Worm (Caenorhabditis elegans) whole organism, mixed stage, embryonic: ENCODE results near the gene D2024.1.

Experiments used
- lsy-2 ChIP-seq: fragments of 150-350 bp; optimal IDR thresholded peaks from 2 replicates; lab custom pipeline; 2014; ENCODE audit warnings: missing biosample characterization, missing genetic modification characterization
- mab-5 ChIP-seq: fragments of 150-350 bp; optimal IDR thresholded peaks from 2 replicates; lab custom pipeline; 2014; ENCODE audit warnings: missing biosample characterization, missing genetic modification characterization
- mep-1 ChIP-seq: fragments of 150-350 bp; optimal IDR thresholded peaks from 2 replicates; lab custom pipeline; 2017; ENCODE audit warnings: missing biosample characterization, missing genetic modification reagents, missing genetic modification characterization, inconsistent platforms
- nhr-237 ChIP-seq: fragments of 150-350 bp; optimal IDR thresholded peaks from 2 replicates; lab custom pipeline; 2014; ENCODE audit warnings: missing biosample characterization, missing genetic modification characterization
- nhr-28 ChIP-seq: fragments of 150-350 bp; optimal IDR thresholded peaks from 2 replicates; lab custom pipeline; 2014; ENCODE audit warnings: missing biosample characterization, missing genetic modification characterization
- nhr-76 ChIP-seq: sonication (generic microtip); optimal IDR thresholded peaks from 2 replicates; lab custom pipeline; 2017; ENCODE audit warnings: missing biosample characterization, missing genetic modification characterization
- pha-4 ChIP-seq: fragments of 150-350 bp; optimal IDR thresholded peaks from 2 replicates; lab custom pipeline; 2018; ENCODE audit warnings: missing biosample characterization, missing genetic modification reagents, missing genetic modification characterization
- snpc-4 ChIP-seq: fragments of 150-350 bp; optimal IDR thresholded peaks from 2 replicates; lab custom pipeline; 2014; ENCODE audit warnings: missing biosample characterization, missing genetic modification characterization
- tbx-8 ChIP-seq: fragments of 200-800 bp; sonication (Bioruptor generic); optimal IDR thresholded peaks from 2 replicates; lab custom pipeline; 2018; ENCODE audit warnings: mild to moderate bottlenecking, missing genetic modification characterization, moderate library complexity, missing compliant biosample characterization
- unc-62 ChIP-seq: fragments of 150-350 bp; optimal IDR thresholded peaks from 2 replicates; lab custom pipeline; 2014; ENCODE audit warnings: missing biosample characterization, missing genetic modification reagents, missing genetic modification characterization
- ztf-11 ChIP-seq: fragments of 150-350 bp; optimal IDR thresholded peaks from 2 replicates; lab custom pipeline; 2014; ENCODE audit warnings: missing biosample characterization, missing genetic modification characterization

- TF ChIP-seq nhr-76 (tag; lab: Kevin White, UChicago) (no peak), unc-62 (GFP tag; lab: Kevin White, UChicago) (no peak), ztf-11 (tag; lab: Kevin White, UChicago) (no peak), snpc-4 (tag; lab: Kevin White, UChicago) (no peak), lsy-2 (tag; lab: Kevin White, UChicago) (no peak), nhr-237 (tag; lab: Kevin White, UChicago) (no peak), tbx-8 (no peak), nhr-28 (tag; lab: Kevin White, UChicago) (no peak), mep-1 (tag; lab: Kevin White, UChicago) (no peak), mab-5 (no peak), pha-4 (tag; lab: Kevin White, UChicago) (no peak)
Measured at ce11 chrIV:7212769-7213168, 34.6 kb upstream of the D2024.1 start.
